Comparison of ENCODE assay signal across 1 fruit fly cellular context in the genomic region with DNA sequence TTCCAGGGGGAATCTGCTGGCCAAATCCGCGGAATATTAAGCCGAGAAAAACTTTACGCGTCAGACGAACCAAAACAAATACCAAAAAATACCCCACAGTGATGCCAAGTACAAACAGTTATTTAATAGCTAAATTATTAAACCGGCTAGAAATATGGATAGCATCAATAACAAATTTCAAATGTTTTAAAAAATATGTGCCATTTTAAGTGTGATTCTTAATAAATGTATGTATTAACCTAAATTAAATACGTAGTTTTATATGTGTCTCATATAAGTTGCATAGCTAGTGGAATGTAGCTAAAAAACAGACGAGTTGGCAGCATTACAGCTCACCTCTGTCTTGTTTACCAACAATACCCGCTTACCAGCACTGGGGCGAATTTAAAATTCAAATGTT.
A peak's percentile ranks its signal among the peaks of the same experiment; 100 is the strongest.
TF ChIP-seq lines count a peak whose summit lies in the region.

A gene (minus strand): TSS at position 54 of the 400 bp plus-strand sequence.

TF ChIP-seq in whole organism, embryonic, 481 proteins besides CTCF, POLR2A, EP300 and RAD21 (continued from another document and continues in another):
- peak; percentile 79 for TF ChIP-seq Fer1 (GFP tag; optimal IDR thresholded peaks at IDR 0.05; lab: Kevin White, UChicago)
- TF ChIP-seq Deaf1 (tag; optimal IDR thresholded peaks at IDR 0.05; lab: Kevin White, UChicago) = no peak
- peak; percentile 62; the same call in 2 of the 3 replicates for TF ChIP-seq croc (GFP tag; conservative IDR thresholded peaks at IDR 0.05; lab: Robert Waterston, UW)
- TF ChIP-seq HLH4C (GFP tag; IDR thresholded peaks at IDR 0.05; lab: Robert Waterston, UW; ENCODE audit: partially characterized antibody) = no peak
- TF ChIP-seq p53 (GFP tag; optimal IDR thresholded peaks at IDR 0.05; lab: Kevin White, UChicago) = no peak
- no peak for TF ChIP-seq lbe (GFP tag; optimal IDR thresholded peaks at IDR 0.05; lab: Kevin White, UChicago)
- peak; percentile 50 for TF ChIP-seq CG10366 (GFP tag; IDR thresholded peaks at IDR 0.05; lab: Robert Waterston, UW)
- TF ChIP-seq grn (GFP tag; optimal IDR thresholded peaks at IDR 0.05; lab: Kevin White, UChicago) = no peak
- TF ChIP-seq CG12299 (tag; optimal IDR thresholded peaks at IDR 0.05; lab: Kevin White, UChicago) = peak; percentile 19
- TF ChIP-seq Hr51 (GFP tag; optimal IDR thresholded peaks at IDR 0.05; lab: Kevin White, UChicago) = peak in 1 of 2 experiments; percentile 50
- peak; percentile 45 for TF ChIP-seq tx (GFP tag; optimal IDR thresholded peaks at IDR 0.05; lab: Kevin White, UChicago)
- TF ChIP-seq NK7.1 (GFP tag; optimal IDR thresholded peaks at IDR 0.05; lab: Kevin White, UChicago) = no peak
- TF ChIP-seq CG17359 (tag; optimal IDR thresholded peaks at IDR 0.05; lab: Kevin White, UChicago) = no peak
- no peak for TF ChIP-seq fd64A (GFP tag; optimal IDR thresholded peaks at IDR 0.05; lab: Kevin White, UChicago)
- peak; percentile 47; the same call in 1 of the 3 replicates for TF ChIP-seq H15 (GFP tag; IDR thresholded peaks at IDR 0.05; lab: Robert Waterston, UW)
- TF ChIP-seq CG1233 (GFP tag; optimal IDR thresholded peaks at IDR 0.05; lab: Kevin White, UChicago) = peak; percentile 65
- TF ChIP-seq pan (optimal IDR thresholded peaks at IDR 0.05; lab: Kevin White, UChicago) = no peak
- peak in 1 of 2 experiments; percentile 55 for TF ChIP-seq pan (GFP tag; optimal IDR thresholded peaks at IDR 0.05 in 1 of 2, IDR thresholded peaks at IDR 0.05 in 1 of 2)
- TF ChIP-seq lola (GFP tag; optimal IDR thresholded peaks at IDR 0.05; lab: Kevin White, UChicago) = peak in 1 of 3 experiments; percentile 81
- peak; percentile 76 for TF ChIP-seq Ptx1 (GFP tag; IDR thresholded peaks at IDR 0.05; lab: Robert Waterston, UW)
- peak; percentile 47 for TF ChIP-seq emc (GFP tag; optimal IDR thresholded peaks at IDR 0.05; lab: Kevin White, UChicago)
- no peak for TF ChIP-seq CG7963 (GFP tag; IDR thresholded peaks at IDR 0.05; lab: Robert Waterston, UW; ENCODE audit: partially characterized antibody)
- no peak for TF ChIP-seq z (GFP tag; IDR thresholded peaks at IDR 0.05; lab: Robert Waterston, UW)
- TF ChIP-seq chn (GFP tag; optimal IDR thresholded peaks at IDR 0.05; lab: Kevin White, UChicago) = peak; percentile 72
- TF ChIP-seq Hsf (GFP tag; optimal IDR thresholded peaks at IDR 0.05; lab: Kevin White, UChicago) = peak; percentile 87
- TF ChIP-seq dan (GFP tag; IDR thresholded peaks at IDR 0.05; lab: Robert Waterston, UW) = no peak
- no peak; the same call in 1 of the 2 replicates for TF ChIP-seq Adf1 (GFP tag; IDR thresholded peaks at IDR 0.05; lab: Robert Waterston, UW)
- TF ChIP-seq CG17802 (tag; optimal IDR thresholded peaks at IDR 0.05; lab: Kevin White, UChicago) = peak; percentile 38
- TF ChIP-seq CG10147 (GFP tag; optimal IDR thresholded peaks at IDR 0.05; lab: Kevin White, UChicago) = no peak
- TF ChIP-seq hb (GFP tag; IDR thresholded peaks at IDR 0.05; lab: Robert Waterston, UW; ENCODE audit: partially characterized antibody) = no peak
- no peak for TF ChIP-seq aop (GFP tag; IDR thresholded peaks at IDR 0.05; lab: Robert Waterston, UW)
- peak; percentile 70 for TF ChIP-seq fd3F (GFP tag; optimal IDR thresholded peaks at IDR 0.05; lab: Kevin White, UChicago)
- TF ChIP-seq pita (GFP tag; optimal IDR thresholded peaks at IDR 0.05; lab: Kevin White, UChicago) = no peak
- TF ChIP-seq hbn (GFP tag; IDR thresholded peaks at IDR 0.05; lab: Robert Waterston, UW; ENCODE audit: partially characterized antibody) = no peak
- peak; percentile 75 for TF ChIP-seq Sin3A (optimal IDR thresholded peaks at IDR 0.05; lab: Kevin White, UChicago)
- TF ChIP-seq cas (GFP tag; IDR thresholded peaks at IDR 0.05; lab: Robert Waterston, UW) = no peak
- no peak for TF ChIP-seq prd (optimal IDR thresholded peaks at IDR 0.05; lab: Kevin White, UChicago)
- TF ChIP-seq prd (GFP tag; IDR thresholded peaks at IDR 0.05; lab: Robert Waterston, UW) = peak; percentile 82
- peak; percentile 77 for TF ChIP-seq CG18619 (GFP tag; optimal IDR thresholded peaks at IDR 0.05; lab: Kevin White, UChicago)
- peak; percentile 6 for TF ChIP-seq maf-S (GFP tag; optimal IDR thresholded peaks at IDR 0.05; lab: Kevin White, UChicago)
- peak in 1 of 3 experiments; percentile 39 for TF ChIP-seq Stat92E (GFP tag; optimal IDR thresholded peaks at IDR 0.05; lab: Kevin White, UChicago)
- peak; percentile 23 for TF ChIP-seq NC2β (GFP tag; optimal IDR thresholded peaks at IDR 0.05; lab: Kevin White, UChicago)
- peak; percentile 53; the same call in 1 of the 3 replicates for TF ChIP-seq zfh1 (GFP tag; IDR thresholded peaks at IDR 0.05; lab: Robert Waterston, UW)
- peak; percentile 33 for TF ChIP-seq CG10565 (GFP tag; optimal IDR thresholded peaks at IDR 0.05; lab: Kevin White, UChicago)
- TF ChIP-seq run (tag; optimal IDR thresholded peaks at IDR 0.05; lab: Kevin White, UChicago) = no peak
- TF ChIP-seq CG17612 (GFP tag; IDR thresholded peaks at IDR 0.05; lab: Robert Waterston, UW) = no peak
- TF ChIP-seq ci (GFP tag; IDR thresholded peaks at IDR 0.05; lab: Robert Waterston, UW) = peak; percentile 35; the same call in 1 of the 3 replicates
- 0 out of 3 replicates have a peak, but pooled peaks have one; percentile 38 for TF ChIP-seq CG2889 (GFP tag; IDR thresholded peaks at IDR 0.05; lab: Robert Waterston, UW)
- peak; percentile 70 for TF ChIP-seq shn (GFP tag; optimal IDR thresholded peaks at IDR 0.05; lab: Kevin White, UChicago)
- no peak for TF ChIP-seq gt (GFP tag; IDR thresholded peaks at IDR 0.05; lab: Robert Waterston, UW)
- TF ChIP-seq CrebB (tag; optimal IDR thresholded peaks at IDR 0.05; lab: Kevin White, UChicago) = peak; percentile 38
- TF ChIP-seq insv (GFP tag; optimal IDR thresholded peaks at IDR 0.05; lab: Kevin White, UChicago) = peak in 1 of 2 experiments; percentile 31
- TF ChIP-seq Optix (GFP tag; IDR thresholded peaks at IDR 0.05; lab: Robert Waterston, UW) = no peak
- TF ChIP-seq lab (GFP tag; optimal IDR thresholded peaks at IDR 0.05; lab: Kevin White, UChicago) = no peak
- no peak for TF ChIP-seq Nf-YC (tag; optimal IDR thresholded peaks at IDR 0.05; lab: Kevin White, UChicago)
- TF ChIP-seq CG32772 (GFP tag; IDR thresholded peaks at IDR 0.05; lab: Robert Waterston, UW) = peak; percentile 52; the same call in 1 of the 2 replicates
- TF ChIP-seq CG1602 (GFP tag; optimal IDR thresholded peaks at IDR 0.05; lab: Kevin White, UChicago) = peak; percentile 71
- no peak for TF ChIP-seq ash1 (GFP tag; optimal IDR thresholded peaks at IDR 0.05; lab: Kevin White, UChicago)
- peak; percentile 29; the same call in 1 of the 2 replicates for TF ChIP-seq wor (GFP tag; IDR thresholded peaks at IDR 0.05; lab: Robert Waterston, UW)
- peak; percentile 67 for TF ChIP-seq bab2 (GFP tag; optimal IDR thresholded peaks at IDR 0.05; lab: Kevin White, UChicago)
- peak; percentile 73 for TF ChIP-seq CG33557 (GFP tag; optimal IDR thresholded peaks at IDR 0.05; lab: Kevin White, UChicago)
- TF ChIP-seq slbo (GFP tag; IDR thresholded peaks at IDR 0.05; lab: Robert Waterston, UW) = peak; percentile 84
- peak; percentile 29 for TF ChIP-seq CG3407 (GFP tag; optimal IDR thresholded peaks at IDR 0.05; lab: Kevin White, UChicago)
- no peak for TF ChIP-seq chm (GFP tag; IDR thresholded peaks at IDR 0.05; lab: Robert Waterston, UW)
- TF ChIP-seq stc (GFP tag; IDR thresholded peaks at IDR 0.05; lab: Robert Waterston, UW) = no peak
- TF ChIP-seq jumu (GFP tag; optimal IDR thresholded peaks at IDR 0.05; lab: Kevin White, UChicago) = peak; percentile 64
- TF ChIP-seq otp (GFP tag; IDR thresholded peaks at IDR 0.05; lab: Robert Waterston, UW) = no peak
- no peak for TF ChIP-seq Dip2 (GFP tag; IDR thresholded peaks at IDR 0.05; lab: Robert Waterston, UW)
- TF ChIP-seq CoRest (tag; optimal IDR thresholded peaks at IDR 0.05; lab: Kevin White, UChicago) = peak; percentile 90
- TF ChIP-seq E2f1 (GFP tag; IDR thresholded peaks at IDR 0.05; lab: Robert Waterston, UW) = peak; percentile 63
- no peak for TF ChIP-seq pros (GFP tag; optimal IDR thresholded peaks at IDR 0.05; lab: Kevin White, UChicago)
- no peak for TF ChIP-seq CG16779 (GFP tag; IDR thresholded peaks at IDR 0.05; lab: Robert Waterston, UW)
- TF ChIP-seq lov (optimal IDR thresholded peaks at IDR 0.05; lab: Kevin White, UChicago) = no peak
- no peak for TF ChIP-seq lov (GFP tag; IDR thresholded peaks at IDR 0.05; lab: Robert Waterston, UW)
- no peak for TF ChIP-seq Eip74EF (GFP tag; optimal IDR thresholded peaks at IDR 0.05; lab: Kevin White, UChicago)
- TF ChIP-seq Dad (GFP tag; optimal IDR thresholded peaks at IDR 0.05; lab: Kevin White, UChicago) = peak; percentile 49
- TF ChIP-seq ro (GFP tag; IDR thresholded peaks at IDR 0.05; lab: Robert Waterston, UW) = peak; percentile 48; the same call in 1 of the 2 replicates
- peak; percentile 79 for TF ChIP-seq CHES-1-like (GFP tag; optimal IDR thresholded peaks at IDR 0.05; lab: Kevin White, UChicago)
- TF ChIP-seq Dp (GFP tag; optimal IDR thresholded peaks at IDR 0.05; lab: Kevin White, UChicago) = peak; percentile 75
- TF ChIP-seq CG1024 (GFP tag; IDR thresholded peaks at IDR 0.05; lab: Robert Waterston, UW) = 0 out of 2 replicates have a peak, but pooled peaks have one; percentile 26
- no peak for TF ChIP-seq cg (GFP tag; optimal IDR thresholded peaks at IDR 0.05; lab: Kevin White, UChicago)
- peak; percentile 40 for TF ChIP-seq repo (GFP tag; optimal IDR thresholded peaks at IDR 0.05; lab: Kevin White, UChicago)
- TF ChIP-seq jing (GFP tag; optimal IDR thresholded peaks at IDR 0.05; lab: Kevin White, UChicago) = no peak
- no peak for TF ChIP-seq gcm (GFP tag; optimal IDR thresholded peaks at IDR 0.05; lab: Kevin White, UChicago)
- peak; percentile 91 for TF ChIP-seq nmo (GFP tag; optimal IDR thresholded peaks at IDR 0.05; lab: Kevin White, UChicago)
- peak; percentile 24 for TF ChIP-seq CG9797 (GFP tag; optimal IDR thresholded peaks at IDR 0.05; lab: Kevin White, UChicago)
- TF ChIP-seq hth (optimal IDR thresholded peaks at IDR 0.05; lab: Kevin White, UChicago) = no peak
- peak; percentile 96 for TF ChIP-seq sens (GFP tag; lab: Kevin White, UChicago)
- 0 out of 2 replicates have a peak, but pooled peaks have one; percentile 24 for TF ChIP-seq CG10959 (GFP tag; IDR thresholded peaks at IDR 0.05; lab: Robert Waterston, UW)
- peak; percentile 79 for TF ChIP-seq CG13624 (GFP tag; optimal IDR thresholded peaks at IDR 0.05; lab: Kevin White, UChicago)
- peak; percentile 56; the same call in 1 of the 2 replicates for TF ChIP-seq H2.0 (GFP tag; IDR thresholded peaks at IDR 0.05; lab: Robert Waterston, UW)
- peak; percentile 84 for TF ChIP-seq CG13424 (tag; optimal IDR thresholded peaks at IDR 0.05; lab: Kevin White, UChicago)
- TF ChIP-seq cato (GFP tag; optimal IDR thresholded peaks at IDR 0.05; lab: Kevin White, UChicago; ENCODE audit: borderline replicate concordance) = peak; percentile 56
- TF ChIP-seq CG17186 (GFP tag; optimal IDR thresholded peaks at IDR 0.05; lab: Kevin White, UChicago) = peak; percentile 66
- TF ChIP-seq mirr (GFP tag; optimal IDR thresholded peaks at IDR 0.05; lab: Kevin White, UChicago) = no peak
- peak; percentile 21; the same call in 1 of the 3 replicates for TF ChIP-seq knrl (GFP tag; IDR thresholded peaks at IDR 0.05; lab: Robert Waterston, UW; ENCODE audit: partially characterized antibody)
- peak; percentile 57 for TF ChIP-seq CG2202 (tag; optimal IDR thresholded peaks at IDR 0.05; lab: Kevin White, UChicago)
- no peak for TF ChIP-seq CG2129 (GFP tag; IDR thresholded peaks at IDR 0.05; lab: Robert Waterston, UW; ENCODE audit: partially characterized antibody)
- TF ChIP-seq abd-A (tag; optimal IDR thresholded peaks at IDR 0.05; lab: Kevin White, UChicago) = no peak
- TF ChIP-seq CG1832 (GFP tag; optimal IDR thresholded peaks at IDR 0.05; lab: Kevin White, UChicago) = no peak
- no peak for TF ChIP-seq CG3065 (GFP tag; optimal IDR thresholded peaks at IDR 0.05; lab: Kevin White, UChicago)
- TF ChIP-seq chif (GFP tag; optimal IDR thresholded peaks at IDR 0.05; lab: Kevin White, UChicago) = peak; percentile 58 to 71
- peak; percentile 61 for TF ChIP-seq Aef1 (GFP tag; IDR thresholded peaks at IDR 0.05; lab: Robert Waterston, UW)
- no peak for TF ChIP-seq zen2 (GFP tag; IDR thresholded peaks at IDR 0.05; lab: Robert Waterston, UW; ENCODE audit: partially characterized antibody)
- TF ChIP-seq CG42726 (GFP tag; IDR thresholded peaks at IDR 0.05; lab: Robert Waterston, UW; ENCODE audit: partially characterized antibody) = no peak
- 0 out of 3 replicates have a peak, but pooled peaks have one; percentile 23 for TF ChIP-seq CG11560 (tag; IDR thresholded peaks at IDR 0.05; lab: Robert Waterston, UW)
- TF ChIP-seq caup (GFP tag; optimal IDR thresholded peaks at IDR 0.05; lab: Kevin White, UChicago; ENCODE audit: severe bottlenecking) = no peak
- TF ChIP-seq CG8765 (GFP tag; IDR thresholded peaks at IDR 0.05; lab: Robert Waterston, UW) = no peak
- TF ChIP-seq CG32532 (GFP tag; IDR thresholded peaks at IDR 0.05; lab: Robert Waterston, UW) = peak; percentile 66
- no peak for TF ChIP-seq gsb-n (tag; optimal IDR thresholded peaks at IDR 0.05; lab: Kevin White, UChicago)
- peak; percentile 56 for TF ChIP-seq Tbp (GFP tag; optimal IDR thresholded peaks at IDR 0.05; lab: Kevin White, UChicago)
- peak; percentile 65 for TF ChIP-seq Ets97D (GFP tag; optimal IDR thresholded peaks at IDR 0.05; lab: Kevin White, UChicago)
- no peak for TF ChIP-seq CG13296 (GFP tag; optimal IDR thresholded peaks at IDR 0.05; lab: Kevin White, UChicago)
- TF ChIP-seq CG10431 (GFP tag; optimal IDR thresholded peaks at IDR 0.05; lab: Kevin White, UChicago) = no peak
- TF ChIP-seq CG10543 (GFP tag; optimal IDR thresholded peaks at IDR 0.05; lab: Kevin White, UChicago) = peak; percentile 72
- peak; percentile 83 for TF ChIP-seq CG2712 (tag; optimal IDR thresholded peaks at IDR 0.05; lab: Kevin White, UChicago)
- peak; percentile 72 for TF ChIP-seq CG16815 (GFP tag; optimal IDR thresholded peaks at IDR 0.05; lab: Kevin White, UChicago)
- peak; percentile 89 for TF ChIP-seq pho (GFP tag; optimal IDR thresholded peaks at IDR 0.05; lab: Kevin White, UChicago)
- no peak for TF ChIP-seq jigr1 (GFP tag; IDR thresholded peaks at IDR 0.05; lab: Robert Waterston, UW)
- no peak for TF ChIP-seq CG17385 (GFP tag; optimal IDR thresholded peaks at IDR 0.05; lab: Kevin White, UChicago)
- peak; percentile 60 for TF ChIP-seq Ada2b (GFP tag; IDR thresholded peaks at IDR 0.05; lab: Robert Waterston, UW)
- peak; percentile 34; the same call in 1 of the 2 replicates for TF ChIP-seq CG6689 (GFP tag; IDR thresholded peaks at IDR 0.05; lab: Robert Waterston, UW)
- TF ChIP-seq Sry-δ (GFP tag; optimal IDR thresholded peaks at IDR 0.05; lab: Kevin White, UChicago) = peak; percentile 44
- TF ChIP-seq Xrp1 (GFP tag; IDR thresholded peaks at IDR 0.05; lab: Robert Waterston, UW) = peak; percentile 82
- no peak; the same call in 1 of the 2 replicates for TF ChIP-seq CG31441 (GFP tag; IDR thresholded peaks at IDR 0.05; lab: Robert Waterston, UW)
